Worm (Caenorhabditis elegans): ENCODE measurements around the gene F16G10.13.

F16G10.13 gene

DNA sequence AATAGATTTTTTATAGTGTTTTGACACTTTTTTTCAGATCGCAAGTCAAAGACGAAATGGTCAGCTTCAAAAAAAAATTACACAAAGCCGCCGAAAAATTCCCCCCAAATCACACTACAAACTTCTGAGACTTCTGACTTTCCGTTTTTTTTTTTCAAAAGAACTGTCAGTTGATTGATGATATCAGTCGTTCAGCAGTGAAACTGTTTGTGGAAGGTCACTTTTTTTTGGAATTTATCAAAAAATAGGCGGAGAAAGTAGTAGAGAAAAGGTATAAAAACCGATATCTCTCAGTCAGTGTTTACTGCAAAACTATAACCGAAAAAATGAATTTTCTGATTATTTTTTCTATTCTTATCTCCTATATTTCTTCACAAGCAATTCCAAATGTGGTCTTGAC, 42.8 kb downstream of the F16G10.13 start, which contains the start of gene F43C11.3:
TSS of gene F43C11.3 (plus strand) at position 301 of the 400 bp plus-strand sequence.
- TF ChIP-seq pha-4 (tag; optimal IDR thresholded peaks at IDR 0.05) = no peak
- no peak for TF ChIP-seq aly-2 (tag; optimal IDR thresholded peaks at IDR 0.05)
- no peak for TF ChIP-seq nhr-67 (tag; optimal IDR thresholded peaks at IDR 0.05)
- TF ChIP-seq ceh-28 (tag; optimal IDR thresholded peaks at IDR 0.05) = no peak
- no peak for TF ChIP-seq fkh-2 (tag; optimal IDR thresholded peaks at IDR 0.05)
- no peak for TF ChIP-seq fos-1 (tag; optimal IDR thresholded peaks at IDR 0.05)
- no peak for TF ChIP-seq lin-15B (tag; optimal IDR thresholded peaks at IDR 0.05)
- no peak for TF ChIP-seq unc-39 (tag; optimal IDR thresholded peaks at IDR 0.05)
- no peak for TF ChIP-seq ztf-11 (tag; optimal IDR thresholded peaks at IDR 0.05)
- no peak for TF ChIP-seq elt-1 (tag; optimal IDR thresholded peaks at IDR 0.05)
- no peak for TF ChIP-seq elt-2 (tag; optimal IDR thresholded peaks at IDR 0.05)
- no peak for TF ChIP-seq nhr-12 (tag; optimal IDR thresholded peaks at IDR 0.05)
- no peak for TF ChIP-seq egl-27 (tag; optimal IDR thresholded peaks at IDR 0.05)
- TF ChIP-seq mml-1 (tag; optimal IDR thresholded peaks at IDR 0.05) = no peak
- no peak for TF ChIP-seq R02D3.7 (tag; optimal IDR thresholded peaks at IDR 0.05)

DNA sequence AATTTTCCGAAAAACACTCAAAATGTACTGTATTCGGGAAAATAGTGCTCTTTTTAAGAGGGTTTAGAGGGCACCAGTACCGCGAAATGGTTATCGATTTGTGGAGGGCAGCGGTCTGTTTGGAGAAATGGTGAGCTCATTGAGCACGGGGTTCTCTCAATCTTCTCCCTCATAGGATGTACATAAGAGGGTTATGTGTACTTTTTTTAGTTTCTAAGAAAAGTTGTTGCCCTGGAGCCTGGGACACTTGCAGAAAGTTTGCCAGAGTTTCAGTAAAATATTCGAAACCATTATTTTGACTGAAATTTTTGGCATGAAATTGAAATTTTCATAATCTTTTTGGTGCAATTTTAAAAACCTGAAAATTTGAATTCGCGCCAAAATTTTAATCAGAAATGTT, 43.2 kb downstream of the F16G10.13 start, which contains the start of gene F43C11.10:
TSS of gene F43C11.10 (minus strand) at position 101 of the 400 bp plus-strand sequence.
- no peak for TF ChIP-seq mml-1 (tag; optimal IDR thresholded peaks at IDR 0.05)
- no peak for TF ChIP-seq lsy-12 (tag; optimal IDR thresholded peaks at IDR 0.05)
- TF ChIP-seq elt-1 (tag; optimal IDR thresholded peaks at IDR 0.05) = no peak
- TF ChIP-seq lin-39 (tag; optimal IDR thresholded peaks at IDR 0.05) = no peak
- no peak for TF ChIP-seq nhr-23 (tag; optimal IDR thresholded peaks at IDR 0.05)
- TF ChIP-seq nhr-67 (tag; optimal IDR thresholded peaks at IDR 0.05) = no peak

DNA sequence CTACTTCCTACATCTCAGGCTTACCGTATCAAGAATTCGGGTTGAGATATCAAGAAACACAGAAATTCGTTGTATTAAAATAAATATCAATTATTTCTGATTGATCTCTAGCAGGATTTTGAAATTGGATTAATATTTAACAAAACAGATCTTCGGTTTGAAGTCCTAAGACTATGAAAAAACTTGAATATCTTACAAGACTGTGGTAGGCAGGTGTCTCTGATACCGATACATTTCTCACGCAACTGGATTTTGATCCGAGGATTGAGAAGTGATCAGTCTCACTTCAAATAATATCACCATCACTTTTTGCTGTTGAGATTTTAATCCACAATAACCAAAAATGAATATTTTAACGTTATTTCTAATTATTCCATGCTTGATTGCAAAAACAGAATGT, 49.1 kb downstream of the F16G10.13 start, which contains the start of gene F43C11.4:
TSS of gene F43C11.4 (plus strand) at position 301 of the 400 bp plus-strand sequence.
- no peak for TF ChIP-seq nfya-1 (tag; optimal IDR thresholded peaks at IDR 0.05; ENCODE audit: insufficient read depth)
- TF ChIP-seq unc-39 (tag; optimal IDR thresholded peaks at IDR 0.05) = no peak
- TF ChIP-seq mdl-1 (tag; optimal IDR thresholded peaks at IDR 0.05) = no peak
- TF ChIP-seq unc-62 (GFP tag; optimal IDR thresholded peaks at IDR 0.05) = no peak
- TF ChIP-seq elt-1 (tag; optimal IDR thresholded peaks at IDR 0.05) = no peak
- no peak for TF ChIP-seq elt-2 (tag; optimal IDR thresholded peaks at IDR 0.05)
- TF ChIP-seq eor-1 (tag; optimal IDR thresholded peaks at IDR 0.05) = no peak
- no peak for TF ChIP-seq nhr-11 (tag; optimal IDR thresholded peaks at IDR 0.05)
- no peak for TF ChIP-seq lsy-12 (tag; optimal IDR thresholded peaks at IDR 0.05)

Data from whole organism, L3 larva.